Fruit fly (Drosophila melanogaster) whole organism, pupa: ENCODE data around the gene spas.

Source experiments
- CG10348 ChIP-seq: fragments of 200-800 bp; sonication (Bioruptor generic); IDR thresholded peaks from 2 replicates; pipeline ENCODE4 v1.3.6; 2022; ENCODE audit warnings: missing biosample characterization, missing genetic modification characterization
- CG12605 ChIP-seq: fragments of 200-800 bp; sonication (Bioruptor generic); IDR thresholded peaks from 2 replicates; pipeline ENCODE4 v1.3.6; 2022; ENCODE audit warnings: missing biosample characterization, missing genetic modification characterization
- CG13204 ChIP-seq: fragments of 200-800 bp; sonication (Bioruptor generic); optimal IDR thresholded peaks from 2 replicates; lab custom pipeline; 2018; ENCODE audit warnings: missing biosample characterization, mild to moderate bottlenecking, missing genetic modification characterization, moderate library complexity
- CG14655 ChIP-seq: fragments of 200-800 bp; sonication (Bioruptor generic); optimal IDR thresholded peaks from 3 replicates; lab custom pipeline; 2017; ENCODE audit warnings: mild to moderate bottlenecking, missing biosample characterization, missing genetic modification reagents, missing genetic modification characterization
- CG15710 ChIP-seq: fragments of 200-800 bp; sonication (Bioruptor generic); optimal IDR thresholded peaks from 2 replicates; lab custom pipeline; 2018; ENCODE audit warnings: missing biosample characterization, mild to moderate bottlenecking, missing genetic modification characterization, moderate library complexity
- CG17806 ChIP-seq: fragments of 200-800 bp; sonication (Bioruptor generic); optimal IDR thresholded peaks from 2 replicates; lab custom pipeline; 2018; ENCODE audit warnings: missing biosample characterization, mild to moderate bottlenecking, missing genetic modification characterization, moderate library complexity
- CG32121 ChIP-seq: fragments of 200-800 bp; sonication (Bioruptor generic); IDR thresholded peaks from 2 replicates; pipeline ENCODE4 v1.3.6; 2022; ENCODE audit warnings: missing biosample characterization, missing genetic modification characterization
- CG34367 ChIP-seq: fragments of 200-800 bp; sonication (Bioruptor generic); optimal IDR thresholded peaks from 2 replicates; lab custom pipeline; 2018; ENCODE audit warnings: missing biosample characterization, mild to moderate bottlenecking, missing genetic modification characterization
- CG4496 ChIP-seq: fragments of 200-800 bp; sonication (Bioruptor generic); IDR thresholded peaks from 3 replicates; pipeline ENCODE4 v1.3.6; 2022; ENCODE audit warnings: missing biosample characterization, missing genetic modification characterization
- CG8159 ChIP-seq: fragments of 200-800 bp; sonication (Bioruptor generic); optimal IDR thresholded peaks from 3 replicates; lab custom pipeline; 2018; ENCODE audit warnings: missing biosample characterization, mild to moderate bottlenecking, missing genetic modification characterization, moderate library complexity
- CG8301 ChIP-seq: fragments of 200-800 bp; sonication (Bioruptor generic); optimal IDR thresholded peaks from 2 replicates; lab custom pipeline; 2018; ENCODE audit warnings: missing biosample characterization, mild to moderate bottlenecking, missing genetic modification characterization
- CG9948 ChIP-seq: fragments of 200-800 bp; sonication (Bioruptor generic); optimal IDR thresholded peaks from 2 replicates; lab custom pipeline; 2018; ENCODE audit warnings: missing biosample characterization, mild to moderate bottlenecking, missing genetic modification characterization, moderate library complexity
- D1 ChIP-seq: fragments of 200-800 bp; sonication (Bioruptor generic); optimal IDR thresholded peaks from 2 replicates; lab custom pipeline; 2018; ENCODE audit warnings: missing biosample characterization, mild to moderate bottlenecking, missing genetic modification characterization, moderate library complexity
- EcR ChIP-seq: fragments of 200-800 bp; sonication (Bioruptor generic); optimal IDR thresholded peaks from 3 replicates; lab custom pipeline; 2019; ENCODE audit warnings: missing biosample characterization, missing genetic modification characterization, mild to moderate bottlenecking, moderate library complexity, missing genetic modification reagents
- Ets98B ChIP-seq: fragments of 200-800 bp; sonication (Bioruptor generic); IDR thresholded peaks from 2 replicates; pipeline ENCODE4 v1.3.6; 2022; ENCODE audit warnings: missing biosample characterization, missing genetic modification characterization
- Pif1A ChIP-seq: fragments of 200-800 bp; sonication (Bioruptor generic); optimal IDR thresholded peaks from 3 replicates; lab custom pipeline; 2016; ENCODE audit warnings: missing biosample characterization, missing genetic modification characterization
- Pif1B ChIP-seq: fragments of 200-800 bp; sonication (Bioruptor generic); optimal IDR thresholded peaks from 3 replicates; lab custom pipeline; 2016; ENCODE audit warnings: missing biosample characterization, missing genetic modification characterization
- Snoo ChIP-seq: fragments of 200-800 bp; sonication (Bioruptor generic); optimal IDR thresholded peaks from 3 replicates; lab custom pipeline; 2017; ENCODE audit warnings: missing biosample characterization, mild to moderate bottlenecking, missing genetic modification characterization, inconsistent platforms
- fd96Ca ChIP-seq: fragments of 200-800 bp; sonication (Bioruptor generic); IDR thresholded peaks from 3 replicates; pipeline ENCODE4 v1.3.6; 2022; ENCODE audit warnings: missing biosample characterization, missing genetic modification characterization
- gl ChIP-seq: fragments of 200-800 bp; sonication (Bioruptor generic); optimal IDR thresholded peaks from 2 replicates; lab custom pipeline; 2018; ENCODE audit warnings: missing biosample characterization, mild to moderate bottlenecking, missing genetic modification characterization
- rn ChIP-seq: fragments of 200-800 bp; sonication (Bioruptor generic); IDR thresholded peaks from 2 replicates; pipeline ENCODE4 v1.3.6; 2022; ENCODE audit warnings: missing biosample characterization, missing genetic modification characterization

spas gene

DNA sequence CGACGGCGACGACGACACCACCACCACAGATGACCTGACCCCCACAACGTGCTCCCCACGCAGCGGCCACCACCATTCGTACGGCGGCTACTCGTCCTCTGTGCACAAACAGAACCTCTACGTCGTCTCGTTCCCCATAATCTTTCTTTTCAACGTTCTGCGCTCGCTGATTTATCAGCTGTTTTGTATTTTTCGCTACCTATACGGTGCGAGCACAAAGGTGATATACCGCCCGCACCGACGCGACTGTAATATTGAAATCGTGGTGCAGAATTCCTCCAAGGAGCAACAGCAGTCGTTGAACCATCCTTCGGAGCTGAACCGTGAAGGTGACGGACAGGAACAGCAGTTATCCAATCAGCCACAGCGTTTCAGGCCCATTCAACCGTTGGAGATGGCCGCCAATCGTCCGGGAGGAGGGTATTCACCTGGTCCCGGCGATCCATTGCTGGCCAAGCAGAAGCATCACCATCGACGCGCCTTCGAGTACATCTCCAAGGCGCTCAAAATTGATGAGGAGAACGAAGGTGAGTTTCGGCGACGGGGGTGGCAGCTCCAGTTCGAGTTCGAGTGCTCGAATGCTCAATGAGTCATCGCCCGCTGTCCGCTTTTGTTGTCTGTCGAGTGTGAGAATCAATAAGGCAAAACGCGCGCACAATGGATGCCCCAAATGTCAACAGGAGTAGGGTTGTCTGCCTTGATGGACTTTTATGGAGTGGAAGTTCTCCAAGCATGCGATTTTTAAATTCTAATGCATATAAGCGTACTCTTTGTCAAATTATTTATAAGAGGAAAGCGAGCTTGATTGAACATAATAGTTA is 931 bp downstream of the spas start, which contains the start of gene Miro:
TSS of gene Miro (minus strand) at position 112 of the 821 bp plus-strand sequence.
- TF ChIP-seq gl (tag; lab: Kevin White, UChicago) (peak; percentile 32), CG34367 (tag; lab: Kevin White, UChicago) (no peak), CG13204 (GFP tag; lab: Kevin White, UChicago) (peak; percentile 51), EcR (GFP tag; lab: Kevin White, UChicago) (peak; percentile 86), CG10348 (GFP tag; lab: Robert Waterston, UW) (no peak), Snoo (tag; lab: Kevin White, UChicago) (peak; percentile 34)

- no peak for TF ChIP-seq CG14655 (GFP tag; lab: Kevin White, UChicago)
- TF ChIP-seq gl (tag; lab: Kevin White, UChicago), result no peak
- peak; percentile 24; the same call in 1 of the 3 replicates for TF ChIP-seq fd96Ca
- TF ChIP-seq EcR (GFP tag; lab: Kevin White, UChicago), result peak; percentile 77
- TF ChIP-seq CG8301, result no peak
- TF ChIP-seq CG9948 (tag; lab: Kevin White, UChicago), result no peak
- no peak for TF ChIP-seq CG12605 (GFP tag; lab: Robert Waterston, UW)
- peak; percentile 13 for TF ChIP-seq CG13204 (GFP tag; lab: Kevin White, UChicago)
- no peak for TF ChIP-seq CG17806
- TF ChIP-seq Ets98B (GFP tag; lab: Robert Waterston, UW), result peak; percentile 33
- peak; percentile 16 for TF ChIP-seq Pif1A (GFP tag; lab: Kevin White, UChicago)
- no peak for TF ChIP-seq CG15710
- TF ChIP-seq D1 (tag; lab: Kevin White, UChicago), result no peak
- TF ChIP-seq CG10348 (GFP tag; lab: Robert Waterston, UW), result no peak
- TF ChIP-seq Snoo (tag; lab: Kevin White, UChicago), result no peak
- TF ChIP-seq CG32121 (GFP tag; lab: Robert Waterston, UW), result no peak
- no peak for TF ChIP-seq CG34367 (tag; lab: Kevin White, UChicago)
- no peak for TF ChIP-seq CG8159 (tag; lab: Kevin White, UChicago)
- peak; percentile 1 for TF ChIP-seq Pif1B (GFP tag; lab: Kevin White, UChicago)
- no peak for TF ChIP-seq CG4496 (GFP tag; lab: Robert Waterston, UW)
- TF ChIP-seq rn (GFP tag; lab: Robert Waterston, UW), result no peak
Measured at dm6 chr3R:24046580-24047225, 8.7 kb downstream of the spas start.

DNA sequence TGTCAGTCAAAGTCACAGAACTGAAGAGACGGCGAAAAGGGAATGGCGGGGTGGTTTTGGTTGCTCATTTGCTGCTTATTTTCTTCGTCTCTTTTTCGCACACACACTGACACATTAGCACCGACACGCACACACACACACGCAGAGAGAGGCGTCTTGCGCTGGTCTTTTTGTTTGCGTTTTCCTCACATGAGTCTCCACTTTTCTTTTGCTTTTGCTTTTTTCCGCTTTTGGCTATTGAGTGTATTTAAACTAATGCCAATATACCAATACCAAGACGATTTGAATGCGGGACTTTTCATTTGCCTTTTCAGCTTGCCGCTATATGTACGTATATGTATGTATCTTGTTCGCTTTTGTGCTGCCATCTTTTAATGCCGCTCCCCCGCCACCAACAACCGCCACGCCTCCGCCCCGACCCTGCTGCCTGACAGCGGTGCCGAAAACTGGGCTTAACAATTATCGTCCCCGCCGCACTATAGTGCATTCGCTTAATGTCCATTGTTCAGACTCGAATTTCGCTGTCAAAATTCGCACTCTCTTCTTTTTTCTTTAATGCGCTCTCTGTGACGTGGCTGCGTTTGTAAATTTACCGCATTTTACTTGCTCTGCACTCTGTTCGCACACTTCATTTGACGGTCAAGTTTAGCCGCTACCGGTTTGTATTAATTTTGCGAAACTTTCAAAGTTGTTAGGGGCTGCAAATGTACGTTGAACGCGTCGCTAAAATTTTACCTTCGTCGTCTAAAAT is 9.4 kb downstream of the spas start, which contains the start of gene CG5986:
TSS of gene CG5986 (plus strand) at position 565 of the 751 bp plus-strand sequence.
- TF ChIP-seq fd96Ca (peak; percentile 55; the same call in 2 of the 3 replicates), D1 (tag; lab: Kevin White, UChicago) (no peak), Ets98B (GFP tag; lab: Robert Waterston, UW) (peak; percentile 65), gl (tag; lab: Kevin White, UChicago) (no peak), CG12605 (GFP tag; lab: Robert Waterston, UW) (peak; percentile 28; the same call in 1 of the 2 replicates), Pif1B (GFP tag; lab: Kevin White, UChicago) (no peak), rn (GFP tag; lab: Robert Waterston, UW) (no peak), Snoo (tag; lab: Kevin White, UChicago) (no peak), CG8159 (tag; lab: Kevin White, UChicago) (no peak), Pif1A (GFP tag; lab: Kevin White, UChicago) (no peak), CG9948 (tag; lab: Kevin White, UChicago) (no peak), CG8301 (peak; percentile 31), CG10348 (GFP tag; lab: Robert Waterston, UW) (no peak), CG32121 (GFP tag; lab: Robert Waterston, UW) (peak; percentile 73), CG14655 (GFP tag; lab: Kevin White, UChicago) (no peak), CG34367 (tag; lab: Kevin White, UChicago) (peak; percentile 13), CG4496 (GFP tag; lab: Robert Waterston, UW) (peak; percentile 72; the same call in 2 of the 3 replicates), CG15710 (peak; percentile 12)

DNA sequence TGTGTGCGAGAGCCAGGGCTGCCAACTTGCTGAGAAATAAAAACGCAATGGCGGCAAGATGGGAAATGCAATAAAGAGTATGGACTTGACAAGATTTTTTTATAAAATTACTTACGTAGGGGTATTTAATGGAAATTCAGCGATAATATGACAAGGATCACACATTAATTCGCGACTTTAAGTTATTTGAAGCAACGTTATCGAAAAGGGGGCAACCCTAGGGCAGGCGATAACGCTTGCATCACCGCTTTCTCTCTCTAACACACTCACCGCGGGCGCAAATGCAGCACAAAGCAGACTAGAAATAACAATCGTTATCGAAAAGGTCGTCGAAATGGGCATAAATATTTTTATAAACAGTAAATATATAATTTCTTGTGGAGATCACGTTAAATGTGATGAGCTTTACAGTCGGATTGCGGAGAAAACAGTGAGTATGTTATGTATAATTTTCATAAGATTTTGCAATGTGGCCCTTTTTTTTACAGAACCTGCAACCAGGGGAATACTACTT is 10.0 kb downstream of the spas start, which contains the start of gene Rox8:
TSS of gene Rox8 (minus strand) at position 268 of the 514 bp plus-strand sequence.
- TF ChIP-seq Ets98B (GFP tag; lab: Robert Waterston, UW) (peak; percentile 8; the same call in 1 of the 2 replicates), CG34367 (tag; lab: Kevin White, UChicago) (peak; percentile 1), CG8159 (tag; lab: Kevin White, UChicago) (peak; percentile 59), EcR (GFP tag; lab: Kevin White, UChicago) (peak; percentile 38), D1 (tag; lab: Kevin White, UChicago) (no peak), CG32121 (GFP tag; lab: Robert Waterston, UW) (peak; percentile 31; the same call in 1 of the 2 replicates), rn (GFP tag; lab: Robert Waterston, UW) (no peak), CG14655 (GFP tag; lab: Kevin White, UChicago) (no peak), fd96Ca (0 out of 3 replicates have a peak, but pooled peaks have one; percentile 42), Snoo (tag; lab: Kevin White, UChicago) (peak; percentile 13), CG15710 (peak; percentile 58), CG4496 (GFP tag; lab: Robert Waterston, UW) (no peak), Pif1A (GFP tag; lab: Kevin White, UChicago) (peak; percentile 51)
